Worm (Caenorhabditis elegans): ENCODE data around the gene T07C4.3.

The T07C4.3 gene

DNA sequence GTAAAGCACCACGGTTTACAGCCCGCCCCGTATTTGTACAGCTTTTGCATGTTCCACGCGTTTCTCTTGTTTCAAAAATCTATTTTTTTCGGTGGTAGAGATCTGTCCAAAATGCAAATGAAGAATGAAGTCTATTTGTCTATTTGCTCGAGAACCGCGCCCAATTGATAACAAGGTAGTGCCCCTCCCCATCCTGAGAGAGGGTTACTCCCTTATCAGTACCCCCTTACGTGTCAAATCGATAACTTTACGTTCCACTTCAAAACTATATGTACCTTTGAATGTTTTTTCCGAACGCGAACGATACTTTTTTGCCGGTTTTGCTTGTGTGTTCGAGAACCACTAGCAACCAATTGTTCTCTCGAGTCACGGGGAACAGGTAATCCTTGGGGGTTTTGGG, 24.1 kb downstream of the T07C4.3 start:
- TF ChIP-seq cnd-1 (tag; optimal IDR thresholded peaks at IDR 0.05): no peak
- no peak for TF ChIP-seq unc-62 (GFP tag; optimal IDR thresholded peaks at IDR 0.05)
- TF ChIP-seq flh-1 (GFP tag; optimal IDR thresholded peaks at IDR 0.05): no peak
- no peak for TF ChIP-seq bed-3 (GFP tag; optimal IDR thresholded peaks at IDR 0.05)
- TF ChIP-seq unc-120 (tag; optimal IDR thresholded peaks at IDR 0.05; ENCODE audit: poor library complexity, severe bottlenecking): no peak
- TF ChIP-seq snpc-4 (tag; optimal IDR thresholded peaks at IDR 0.05): no peak
- TF ChIP-seq ceh-43 (GFP tag; optimal IDR thresholded peaks at IDR 0.05): no peak
- TF ChIP-seq hlh-1 (tag; optimal IDR thresholded peaks at IDR 0.05): no peak
- TF ChIP-seq nhr-28 (tag; optimal IDR thresholded peaks at IDR 0.05): no peak

DNA sequence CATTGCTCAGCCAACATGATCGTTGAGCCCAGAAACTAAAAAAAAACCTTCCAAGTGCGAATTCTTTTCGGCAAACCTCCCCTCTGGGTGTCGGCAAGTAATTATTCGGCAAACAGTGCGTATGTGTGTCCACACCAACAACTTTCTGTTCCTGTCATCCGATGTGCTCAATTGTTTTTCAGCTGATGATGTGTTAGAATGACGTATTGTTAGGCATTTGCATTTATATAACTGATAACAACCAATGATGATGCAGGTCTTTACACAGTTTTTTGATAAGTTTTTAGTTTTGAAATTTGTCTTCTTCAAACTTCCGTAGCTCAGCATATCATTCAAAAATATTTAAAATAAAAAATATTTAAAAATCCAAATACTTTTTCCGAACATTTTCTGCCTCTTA, 26.9 kb downstream of the T07C4.3 start:
- TF ChIP-seq tbx-8 (GFP tag; optimal IDR thresholded peaks at IDR 0.05) (no peak), ceh-83 (GFP tag; optimal IDR thresholded peaks at IDR 0.05) (no peak), M03D4.4 (tag; optimal IDR thresholded peaks at IDR 0.05) (no peak), ces-1 (GFP tag; optimal IDR thresholded peaks at IDR 0.05) (no peak), lin-32 (GFP tag; optimal IDR thresholded peaks at IDR 0.05) (no peak), nhr-12 (tag; optimal IDR thresholded peaks at IDR 0.05) (no peak), unc-39 (tag; optimal IDR thresholded peaks at IDR 0.05) (no peak), lsy-2 (tag; optimal IDR thresholded peaks at IDR 0.05) (no peak), nhr-28 (tag; optimal IDR thresholded peaks at IDR 0.05) (no peak), cnd-1 (tag; optimal IDR thresholded peaks at IDR 0.05) (no peak), hlh-1 (tag; optimal IDR thresholded peaks at IDR 0.05) (no peak), ceh-39 (tag; optimal IDR thresholded peaks at IDR 0.05) (no peak), elt-3 (tag; optimal IDR thresholded peaks at IDR 0.05) (no peak), ceh-43 (GFP tag; optimal IDR thresholded peaks at IDR 0.05) (no peak), ham-2 (GFP tag; optimal IDR thresholded peaks at IDR 0.05) (no peak), flh-1 (GFP tag; optimal IDR thresholded peaks at IDR 0.05) (no peak), elt-1 (tag; optimal IDR thresholded peaks at IDR 0.05; ENCODE audit: borderline replicate concordance, insufficient read depth) (no peak), bed-3 (GFP tag; optimal IDR thresholded peaks at IDR 0.05) (no peak)

DNA sequence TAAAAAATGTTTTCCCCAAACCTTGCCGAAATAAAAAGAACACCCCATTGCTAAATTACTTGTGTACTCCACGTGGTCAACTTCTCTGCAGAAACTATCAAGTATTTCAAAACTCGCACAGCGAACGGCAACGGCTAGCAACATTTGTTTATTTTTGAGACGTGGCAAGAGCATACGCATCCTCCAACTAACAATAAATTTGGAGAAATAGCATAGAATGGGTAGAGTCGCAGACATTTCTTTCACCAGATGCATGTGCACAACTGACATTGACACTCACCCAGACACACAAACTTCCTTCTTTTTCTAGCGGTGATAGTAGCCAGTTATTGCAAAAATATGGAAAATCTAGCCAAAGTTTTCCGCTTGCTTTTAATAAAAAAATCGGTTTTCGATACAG, 27.7 kb downstream of the T07C4.3 start:
- no peak for TF ChIP-seq ceh-43 (GFP tag; optimal IDR thresholded peaks at IDR 0.05)
- TF ChIP-seq unc-120 (tag; optimal IDR thresholded peaks at IDR 0.05; ENCODE audit: poor library complexity, severe bottlenecking): no peak
- no peak for TF ChIP-seq drap-1 (GFP tag; optimal IDR thresholded peaks at IDR 0.05)
- no peak for TF ChIP-seq elt-1 (tag; optimal IDR thresholded peaks at IDR 0.05; ENCODE audit: borderline replicate concordance, insufficient read depth)
- TF ChIP-seq M03D4.4 (tag; optimal IDR thresholded peaks at IDR 0.05): no peak
- TF ChIP-seq mab-5 (tag; optimal IDR thresholded peaks at IDR 0.05): no peak
- TF ChIP-seq nhr-28 (tag; optimal IDR thresholded peaks at IDR 0.05): no peak
- no peak for TF ChIP-seq mep-1 (tag; optimal IDR thresholded peaks at IDR 0.05)

DNA sequence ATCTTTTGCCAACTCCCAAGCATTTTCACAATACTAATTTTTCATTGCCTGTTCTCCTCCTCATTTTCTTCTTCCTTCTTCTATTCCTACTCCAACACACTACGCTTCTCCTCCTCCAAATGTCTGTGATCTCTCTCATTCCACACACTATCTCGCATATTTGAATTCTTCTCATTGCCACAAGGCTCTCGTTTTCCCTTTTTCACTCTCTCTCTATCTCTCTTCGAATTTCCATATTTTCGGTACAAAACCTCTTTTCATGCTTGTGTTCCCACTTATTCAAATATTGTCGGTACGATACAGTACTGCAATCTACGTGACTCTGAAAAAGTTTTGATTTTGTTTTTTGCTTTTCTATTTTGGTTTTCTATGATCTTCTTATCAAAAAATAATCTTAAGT, 28.7 kb downstream of the T07C4.3 start:
- peak; percentile 57 for TF ChIP-seq ces-1 (GFP tag; optimal IDR thresholded peaks at IDR 0.05)
- TF ChIP-seq nhr-237 (tag; optimal IDR thresholded peaks at IDR 0.05): peak; percentile 0
- no peak for TF ChIP-seq nhr-76 (tag; optimal IDR thresholded peaks at IDR 0.05)
- TF ChIP-seq unc-120 (tag; optimal IDR thresholded peaks at IDR 0.05; ENCODE audit: poor library complexity, severe bottlenecking): peak; percentile 8

DNA sequence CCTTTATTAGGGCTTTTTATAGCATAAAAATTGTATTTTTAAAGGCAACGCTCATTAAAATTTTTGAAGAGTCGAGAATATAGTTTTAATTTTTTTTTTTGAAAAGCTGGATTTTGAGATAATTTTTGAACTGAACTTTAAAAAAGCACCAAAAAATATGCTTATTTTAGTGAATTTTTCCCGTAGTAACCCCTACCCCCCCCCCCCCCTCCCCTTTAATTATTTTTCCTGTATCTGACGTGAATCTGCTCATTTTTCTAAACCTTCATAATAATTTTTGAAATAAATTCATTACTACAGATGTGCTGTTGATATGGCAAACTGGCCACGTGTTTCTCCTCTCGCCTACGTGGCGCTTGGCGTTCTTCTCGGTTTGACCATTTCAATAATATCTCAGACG, 29.5 kb downstream of the T07C4.3 start, which contains the start of gene C38H2.2:
TSS of gene C38H2.2 (plus strand) at position 301 of the 400 bp plus-strand sequence.
- TF ChIP-seq lin-13 (tag; optimal IDR thresholded peaks at IDR 0.05): no peak
- no peak for TF ChIP-seq mab-5 (tag; optimal IDR thresholded peaks at IDR 0.05)
- no peak for TF ChIP-seq drap-1 (GFP tag; optimal IDR thresholded peaks at IDR 0.05)
- no peak for TF ChIP-seq ztf-11 (tag; optimal IDR thresholded peaks at IDR 0.05)
- no peak for TF ChIP-seq mls-2 (tag; optimal IDR thresholded peaks at IDR 0.05)
- TF ChIP-seq sptf-1 (tag; optimal IDR thresholded peaks at IDR 0.05): no peak
- no peak for TF ChIP-seq nhr-237 (tag; optimal IDR thresholded peaks at IDR 0.05)
- TF ChIP-seq flh-1 (GFP tag; optimal IDR thresholded peaks at IDR 0.05): no peak
- no peak for TF ChIP-seq ham-2 (GFP tag; optimal IDR thresholded peaks at IDR 0.05)
- no peak for TF ChIP-seq snpc-4 (tag; optimal IDR thresholded peaks at IDR 0.05)
- no peak for TF ChIP-seq mep-1 (tag; optimal IDR thresholded peaks at IDR 0.05)
- TF ChIP-seq unc-39 (tag; optimal IDR thresholded peaks at IDR 0.05): no peak
- TF ChIP-seq tbx-8 (GFP tag; optimal IDR thresholded peaks at IDR 0.05): no peak
- no peak for TF ChIP-seq nhr-28 (tag; optimal IDR thresholded peaks at IDR 0.05)
- no peak for TF ChIP-seq ceh-39 (tag; optimal IDR thresholded peaks at IDR 0.05)
- TF ChIP-seq pha-4 (tag; optimal IDR thresholded peaks at IDR 0.05): no peak
- no peak for TF ChIP-seq cnd-1 (tag; optimal IDR thresholded peaks at IDR 0.05)
- no peak for TF ChIP-seq unc-120 (tag; optimal IDR thresholded peaks at IDR 0.05; ENCODE audit: poor library complexity, severe bottlenecking)
- TF ChIP-seq lin-32 (GFP tag; optimal IDR thresholded peaks at IDR 0.05): no peak

Data from whole organism, mixed stage, embryonic.